Worm (Caenorhabditis elegans) whole organism, L4 larva: ENCODE measurements around the gene C49H3.4.

Source experiments
- aly-2 ChIP-seq: sonication (generic microtip); optimal IDR thresholded peaks from 2 replicates; lab custom pipeline; 2018; ENCODE audit warnings: missing biosample characterization, missing genetic modification characterization
- dpl-1 ChIP-seq: fragments of 150-350 bp; optimal IDR thresholded peaks from 2 replicates; lab custom pipeline; 2014; ENCODE audit warnings: missing biosample characterization, missing genetic modification reagents, missing genetic modification characterization
- hif-1 ChIP-seq, 2 experiments: sonication (generic microtip); optimal IDR thresholded peaks; 2 replicates each; lab custom pipeline; 2016 to 2017; ENCODE audit warnings: missing compliant biosample characterization in 2 of 2, missing genetic modification characterization in 2 of 2, missing genetic modification reagents in 2 of 2, missing genotype in 2 of 2, mild to moderate bottlenecking in 1 of 2
- lin-39 ChIP-seq: fragments of 150-350 bp; optimal IDR thresholded peaks from 2 replicates; lab custom pipeline; 2014; ENCODE audit warnings: missing biosample characterization, missing genetic modification reagents, missing genetic modification characterization
- mdl-1 ChIP-seq, 2 experiments: fragments of 150-350 bp in 1 of 2; sonication (generic microtip) in 1 of 2; optimal IDR thresholded peaks; 2 replicates each; lab custom pipeline; 2014 to 2017; ENCODE audit warnings: missing biosample characterization in 2 of 2, missing genetic modification characterization in 2 of 2
- mes-2 ChIP-seq: sonication (generic microtip); optimal IDR thresholded peaks from 2 replicates; lab custom pipeline; 2016; ENCODE audit warnings: missing genotype, mild to moderate bottlenecking, missing genetic modification characterization, missing compliant biosample characterization; ENCODE audit not compliant: poor library complexity, severe bottlenecking
- pha-4 ChIP-seq, 2 experiments: fragments of 150-350 bp in 1 of 2; fragments of 200-800 bp in 1 of 2; sonication (Bioruptor generic) in 1 of 2; IDR thresholded peaks in 1 of 2; optimal IDR thresholded peaks in 1 of 2; 2 replicates each; pipeline versions ENCODE4 v1.3.6 to Lab custom; 2014 to 2022; ENCODE audit warnings: missing genetic modification characterization in 2 of 2, missing genetic modification reagents in 2 of 2, missing biosample characterization in 1 of 2, missing compliant biosample characterization in 1 of 2
- skn-1 ChIP-seq: fragments of 150-350 bp; optimal IDR thresholded peaks from 2 replicates; lab custom pipeline; 2014; ENCODE audit warnings: missing biosample characterization, missing genetic modification characterization
- unc-130 ChIP-seq: sonication (generic microtip); optimal IDR thresholded peaks from 2 replicates; lab custom pipeline; 2016; ENCODE audit warnings: missing genetic modification reagents, missing genetic modification characterization, missing compliant biosample characterization
- unc-62 ChIP-seq, 3 experiments: fragments of 150-350 bp in 1 of 3; sonication (generic microtip); optimal IDR thresholded peaks in 2 of 3; peaks in 1 of 3; 1 replicate in 1 of 3; 2 replicates in 2 of 3; lab custom pipeline; 2014 to 2017; ENCODE audit warnings: missing biosample characterization in 3 of 3, missing genetic modification characterization in 3 of 3, missing genetic modification reagents in 3 of 3, missing genotype in 1 of 3

ce11 chrIV:7879017-7879416 lies 36.1 kb upstream of the C49H3.4 start, which contains the start of gene srt-73:
- TF ChIP-seq lin-39 (tag; lab: Kevin White, UChicago) (no peak), skn-1 (tag; lab: Kevin White, UChicago) (no peak), aly-2 (tag; lab: Kevin White, UChicago) (no peak), pha-4 (GFP tag; IDR thresholded peaks at IDR 0.05; lab: Robert Waterston, UW) (no peak), pha-4 (tag; optimal IDR thresholded peaks at IDR 0.05; lab: Kevin White, UChicago) (no peak), unc-62 (GFP tag; optimal IDR thresholded peaks at IDR 0.05 in 1 of 2; lab: Kevin White, UChicago) (no peak), unc-62 (tag; optimal IDR thresholded peaks at IDR 0.05; lab: Kevin White, UChicago) (no peak), dpl-1 (GFP tag; lab: Kevin White, UChicago) (no peak), mes-2 (tag; lab: Kevin White, UChicago) (no peak), hif-1 (tag; optimal IDR thresholded peaks at IDR 0.05; lab: Kevin White, UChicago) (no peak), unc-130 (no peak), mdl-1 (tag; optimal IDR thresholded peaks at IDR 0.05; lab: Kevin White, UChicago) (no peak)
